Fruit fly (Drosophila melanogaster) whole organism, embryonic: ENCODE data around the gene Kdm2.

Experiments used
- CG10147 ChIP-seq: fragments of 200-800 bp; sonication (Bioruptor generic); optimal IDR thresholded peaks from 2 replicates; lab custom pipeline; 2019; ENCODE audit warnings: missing biosample characterization, mild to moderate bottlenecking, missing genetic modification characterization, moderate library complexity
- CG10959 ChIP-seq: fragments of 200-800 bp; sonication (Bioruptor generic); IDR thresholded peaks from 2 replicates; pipeline ENCODE4 v1.3.6; 2022; ENCODE audit warnings: missing biosample characterization, missing genetic modification characterization
- CG18619 ChIP-seq: fragments of 200-800 bp; sonication (Bioruptor generic); optimal IDR thresholded peaks from 3 replicates; lab custom pipeline; 2017; ENCODE audit warnings: missing biosample characterization, mild to moderate bottlenecking, missing genetic modification characterization
- CG31365 ChIP-seq: fragments of 200-800 bp; sonication (Bioruptor generic); optimal IDR thresholded peaks from 2 replicates; lab custom pipeline; 2018; ENCODE audit warnings: missing biosample characterization, mild to moderate bottlenecking, missing genetic modification characterization
- CG3726 ChIP-seq: fragments of 200-800 bp; sonication (Bioruptor generic); IDR thresholded peaks from 3 replicates; pipeline ENCODE4, ENCODE4 v1.3.6; 2022; ENCODE audit warnings: missing biosample characterization, missing genetic modification characterization
- CG7839 ChIP-seq: fragments of 200-800 bp; sonication (Bioruptor generic); optimal IDR thresholded peaks from 3 replicates; lab custom pipeline; 2018; ENCODE audit warnings: missing biosample characterization, mild to moderate bottlenecking, missing genetic modification characterization, moderate library complexity
- CTCF ChIP-seq: fragments of 200-800 bp; sonication (Bioruptor generic); optimal IDR thresholded peaks from 2 replicates; lab custom pipeline; 2017; ENCODE audit warnings: missing biosample characterization, mild to moderate bottlenecking, missing genetic modification characterization, moderate library complexity
- Ets65A ChIP-seq: fragments of 200-800 bp; sonication (Bioruptor generic); peaks from one replicate; lab custom pipeline; 2016; ENCODE audit warnings: missing biosample characterization, missing genetic modification characterization
- Ets97D ChIP-seq: fragments of 200-800 bp; sonication (Bioruptor generic); optimal IDR thresholded peaks from 3 replicates; lab custom pipeline; 2016; ENCODE audit warnings: missing biosample characterization, missing genetic modification characterization
- Gug ChIP-seq: fragments of 200-800 bp; sonication (Bioruptor generic); IDR thresholded peaks from 4 replicates; pipeline ENCODE4 v1.3.6; 2022; ENCODE audit warnings: missing biosample characterization, missing genetic modification characterization
- H15 ChIP-seq: fragments of 200-800 bp; sonication (Bioruptor generic); IDR thresholded peaks from 3 replicates; pipeline ENCODE4 v1.3.6; 2022; ENCODE audit warnings: missing biosample characterization, missing genetic modification characterization
- Hmr ChIP-seq: fragments of 200-800 bp; sonication (Bioruptor generic); optimal IDR thresholded peaks from 3 replicates; lab custom pipeline; 2017; ENCODE audit warnings: mild to moderate bottlenecking, missing biosample characterization, missing genetic modification reagents, missing genetic modification characterization
- Med ChIP-seq: fragments of 200-800 bp; sonication (Bioruptor generic); peaks from one replicate; lab custom pipeline; 2016; ENCODE audit warnings: missing biosample characterization, missing genetic modification characterization, mild to moderate bottlenecking, inconsistent platforms, moderate library complexity
- chm ChIP-seq: fragments of 200-800 bp; sonication (Bioruptor generic); IDR thresholded peaks from 2 replicates; pipeline ENCODE4 v1.3.6; 2022; ENCODE audit warnings: missing biosample characterization, missing genetic modification characterization
- phol ChIP-seq: fragments of 200-800 bp; sonication (Bioruptor generic); optimal IDR thresholded peaks from 3 replicates; lab custom pipeline; 2018; ENCODE audit warnings: missing biosample characterization, mild to moderate bottlenecking, missing genetic modification characterization, moderate library complexity
- ranshi ChIP-seq: fragments of 200-800 bp; sonication (Bioruptor generic); IDR thresholded peaks from 2 replicates; pipeline ENCODE4 v1.3.6; 2022; ENCODE audit warnings: missing biosample characterization, missing genetic modification characterization
- row ChIP-seq: fragments of 200-800 bp; sonication (Bioruptor generic); IDR thresholded peaks from 3 replicates; pipeline ENCODE4 v1.3.6; 2022; ENCODE audit warnings: missing biosample characterization, missing genetic modification characterization
- sima ChIP-seq: fragments of 200-800 bp; sonication (Bioruptor generic); optimal IDR thresholded peaks from 2 replicates; lab custom pipeline; 2016; ENCODE audit warnings: missing biosample characterization, missing genetic modification characterization
- sob ChIP-seq: fragments of 200-800 bp; sonication (Bioruptor generic); IDR thresholded peaks from 2 replicates; pipeline ENCODE4 v1.3.6; 2022; ENCODE audit warnings: missing biosample characterization, missing genetic modification characterization

Kdm2 gene

DNA sequence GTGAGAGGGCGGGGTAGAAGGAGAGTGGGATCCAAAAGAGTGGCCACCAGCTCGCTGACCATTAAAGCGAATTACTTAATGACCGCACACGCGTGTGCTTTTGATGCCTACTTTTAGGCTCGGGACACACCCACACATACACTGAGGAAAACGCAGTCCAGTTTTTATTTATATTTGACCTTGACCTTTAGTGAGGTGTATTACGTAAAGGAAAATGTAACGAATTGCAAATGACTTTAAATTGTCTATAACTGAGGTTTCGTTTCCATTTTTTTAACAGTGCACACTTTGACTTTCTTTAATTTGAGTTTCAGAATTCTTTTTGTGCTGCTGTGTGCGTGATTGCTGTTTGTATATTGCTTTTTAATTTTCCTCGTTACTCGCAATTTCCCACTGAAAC, 33.0 kb downstream of the Kdm2 start (continued):
- TF ChIP-seq CG7839 (tag; lab: Kevin White, UChicago): peak; percentile 30
- TF ChIP-seq CG10147 (GFP tag; lab: Kevin White, UChicago): peak; percentile 8
- TF ChIP-seq, all 482 proteins: peak for 101

DNA sequence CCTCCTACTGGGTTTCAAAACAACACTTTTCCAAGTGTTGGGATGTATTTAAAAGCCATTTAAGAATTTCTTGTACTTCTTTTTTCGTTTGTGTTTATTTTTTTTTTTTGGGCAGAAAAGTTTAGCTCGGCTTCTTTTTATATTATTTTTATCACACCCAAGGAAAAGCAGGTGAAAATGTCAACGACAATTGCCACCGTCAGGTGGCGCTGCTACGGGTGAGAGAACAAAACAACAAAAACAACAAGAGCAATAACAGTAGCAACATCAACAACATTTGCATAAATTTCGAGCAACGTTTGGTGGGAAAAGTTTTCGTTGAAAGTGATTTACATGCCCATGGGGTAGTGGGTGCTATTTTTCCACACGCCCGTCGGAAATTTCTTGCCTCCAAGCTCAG, 38.0 kb downstream of the Kdm2 start:
- TF ChIP-seq Hmr (no peak), Gug (GFP tag; lab: Robert Waterston, UW) (no peak), ranshi (GFP tag; lab: Robert Waterston, UW) (no peak), CTCF (GFP tag; lab: Kevin White, UChicago) (peak; percentile 80), CG31365 (tag; lab: Kevin White, UChicago) (no peak)

DNA sequence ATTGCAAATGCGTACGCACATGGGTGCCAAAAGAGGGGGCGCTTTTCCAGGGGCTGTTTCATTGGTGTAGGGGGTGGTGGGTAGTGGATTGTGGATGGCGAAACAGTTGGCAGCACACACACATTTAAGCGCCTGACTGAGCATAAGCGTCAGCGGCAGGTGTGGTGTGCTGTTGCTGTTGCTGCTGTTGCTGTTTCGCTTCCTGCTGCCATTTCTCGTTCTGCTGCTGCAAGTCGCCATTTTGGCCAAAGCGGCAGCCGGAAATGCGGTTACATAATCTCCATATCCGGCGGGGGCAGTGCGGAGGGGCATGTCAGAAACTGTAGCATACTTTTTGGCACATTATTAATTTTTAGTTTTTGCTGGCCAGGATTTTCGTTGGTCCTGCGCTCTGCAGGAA, 52.5 kb downstream of the Kdm2 start:
- TF ChIP-seq chm (GFP tag; lab: Robert Waterston, UW) (no peak), sob (peak; percentile 9; the same call in 1 of the 2 replicates), row (GFP tag; lab: Robert Waterston, UW) (0 out of 3 replicates have a peak, but pooled peaks have one; percentile 6), CG18619 (GFP tag; lab: Kevin White, UChicago) (no peak), H15 (GFP tag; lab: Robert Waterston, UW) (0 out of 3 replicates have a peak, but pooled peaks have one; percentile 21), phol (tag; lab: Kevin White, UChicago) (peak; percentile 41), Med (GFP tag; lab: Kevin White, UChicago) (peak; percentile 50), Ets65A (GFP tag; lab: Kevin White, UChicago) (peak; percentile 61), CG10959 (GFP tag; lab: Robert Waterston, UW) (no peak), Ets97D (peak; percentile 43), sima (GFP tag; lab: Kevin White, UChicago) (no peak), CG3726 (0 out of 3 replicates have a peak, but pooled peaks have one; percentile 34)
